Worm (Caenorhabditis elegans) whole organism, mixed stage, embryonic: ENCODE measurements around the gene egl-5.

Source experiments
- M03D4.4 ChIP-seq: sonication (generic microtip); optimal IDR thresholded peaks from 2 replicates; lab custom pipeline; 2017; ENCODE audit warnings: mild to moderate bottlenecking, missing genetic modification characterization, missing compliant biosample characterization
- bed-3 ChIP-seq: fragments of 200-800 bp; sonication (Bioruptor generic); optimal IDR thresholded peaks from 3 replicates; lab custom pipeline; 2018; ENCODE audit warnings: mild to moderate bottlenecking, missing genetic modification characterization, moderate library complexity, missing compliant biosample characterization
- blmp-1 ChIP-seq: fragments of 150-350 bp; optimal IDR thresholded peaks from 2 replicates; lab custom pipeline; 2014; ENCODE audit warnings: missing biosample characterization, missing genetic modification characterization
- ceh-39 ChIP-seq: fragments of 150-350 bp; optimal IDR thresholded peaks from 2 replicates; lab custom pipeline; 2014; ENCODE audit warnings: missing biosample characterization, missing genetic modification characterization
- ceh-83 ChIP-seq: fragments of 200-800 bp; sonication (Bioruptor generic); optimal IDR thresholded peaks from 2 replicates; lab custom pipeline; 2018; ENCODE audit warnings: mild to moderate bottlenecking, missing genetic modification characterization, missing compliant biosample characterization
- ces-1 ChIP-seq: fragments of 150-350 bp; optimal IDR thresholded peaks from 2 replicates; lab custom pipeline; 2014; ENCODE audit warnings: missing biosample characterization, missing genetic modification reagents, missing genetic modification characterization
- cnd-1 ChIP-seq: fragments of 200-800 bp; sonication (Bioruptor generic); optimal IDR thresholded peaks from 2 replicates; lab custom pipeline; 2018; ENCODE audit warnings: mild to moderate bottlenecking, missing genetic modification characterization, missing compliant biosample characterization
- drap-1 ChIP-seq: fragments of 200-800 bp; sonication (Bioruptor generic); optimal IDR thresholded peaks from 3 replicates; lab custom pipeline; 2018; ENCODE audit warnings: mild to moderate bottlenecking, missing genetic modification characterization, missing compliant biosample characterization
- elt-3 ChIP-seq: fragments of 150-350 bp; optimal IDR thresholded peaks from 2 replicates; lab custom pipeline; 2014; ENCODE audit warnings: missing biosample characterization, missing genetic modification characterization
- flh-1 ChIP-seq: fragments of 200-800 bp; sonication (Bioruptor generic); optimal IDR thresholded peaks from 2 replicates; lab custom pipeline; 2018; ENCODE audit warnings: mild to moderate bottlenecking, missing genetic modification characterization, moderate library complexity, missing compliant biosample characterization
- ham-2 ChIP-seq: fragments of 200-800 bp; sonication (Bioruptor generic); optimal IDR thresholded peaks from 2 replicates; lab custom pipeline; 2018; ENCODE audit warnings: mild to moderate bottlenecking, missing genetic modification characterization, missing compliant biosample characterization
- hlh-1 ChIP-seq: fragments of 150-350 bp; optimal IDR thresholded peaks from 2 replicates; lab custom pipeline; 2014; ENCODE audit warnings: missing biosample characterization, missing genetic modification reagents, missing genetic modification characterization
- lin-13 ChIP-seq: fragments of 150-350 bp; optimal IDR thresholded peaks from 2 replicates; lab custom pipeline; 2014; ENCODE audit warnings: missing biosample characterization, missing genetic modification characterization
- lin-32 ChIP-seq: fragments of 200-800 bp; sonication (Bioruptor generic); optimal IDR thresholded peaks from 2 replicates; lab custom pipeline; 2018; ENCODE audit warnings: mild to moderate bottlenecking, missing genetic modification characterization, missing compliant biosample characterization
- lsy-2 ChIP-seq: fragments of 150-350 bp; optimal IDR thresholded peaks from 2 replicates; lab custom pipeline; 2014; ENCODE audit warnings: missing biosample characterization, missing genetic modification characterization
- mab-5 ChIP-seq: fragments of 150-350 bp; optimal IDR thresholded peaks from 2 replicates; lab custom pipeline; 2014; ENCODE audit warnings: missing biosample characterization, missing genetic modification characterization
- mep-1 ChIP-seq: fragments of 150-350 bp; optimal IDR thresholded peaks from 2 replicates; lab custom pipeline; 2017; ENCODE audit warnings: missing biosample characterization, missing genetic modification reagents, missing genetic modification characterization, inconsistent platforms
- mls-2 ChIP-seq: sonication (generic microtip); optimal IDR thresholded peaks from 2 replicates; lab custom pipeline; 2016; ENCODE audit warnings: mild to moderate bottlenecking, missing genetic modification characterization, moderate library complexity, missing compliant biosample characterization
- nhr-12 ChIP-seq: fragments of 150-350 bp; optimal IDR thresholded peaks from 2 replicates; lab custom pipeline; 2014; ENCODE audit warnings: missing biosample characterization, missing genetic modification characterization
- nhr-2 ChIP-seq: fragments of 150-350 bp; optimal IDR thresholded peaks from 2 replicates; lab custom pipeline; 2014; ENCODE audit warnings: missing biosample characterization, missing genetic modification characterization
- nhr-237 ChIP-seq: fragments of 150-350 bp; optimal IDR thresholded peaks from 2 replicates; lab custom pipeline; 2014; ENCODE audit warnings: missing biosample characterization, missing genetic modification characterization
- nhr-76 ChIP-seq: sonication (generic microtip); optimal IDR thresholded peaks from 2 replicates; lab custom pipeline; 2017; ENCODE audit warnings: missing biosample characterization, missing genetic modification characterization
- pha-4 ChIP-seq: fragments of 150-350 bp; optimal IDR thresholded peaks from 2 replicates; lab custom pipeline; 2018; ENCODE audit warnings: missing biosample characterization, missing genetic modification reagents, missing genetic modification characterization
- sem-2 ChIP-seq: fragments of 200-800 bp; sonication (Bioruptor generic); optimal IDR thresholded peaks from 2 replicates; lab custom pipeline; 2018; ENCODE audit warnings: mild to moderate bottlenecking, missing genetic modification characterization, missing compliant biosample characterization
- snpc-4 ChIP-seq: fragments of 150-350 bp; optimal IDR thresholded peaks from 2 replicates; lab custom pipeline; 2014; ENCODE audit warnings: missing biosample characterization, missing genetic modification characterization
- tbx-8 ChIP-seq: fragments of 200-800 bp; sonication (Bioruptor generic); optimal IDR thresholded peaks from 2 replicates; lab custom pipeline; 2018; ENCODE audit warnings: mild to moderate bottlenecking, missing genetic modification characterization, moderate library complexity, missing compliant biosample characterization
- unc-120 ChIP-seq: sonication (generic microtip); optimal IDR thresholded peaks from 2 replicates; lab custom pipeline; 2017; ENCODE audit warnings: missing genetic modification characterization, missing compliant biosample characterization; ENCODE audit not compliant: poor library complexity, severe bottlenecking
- unc-39 ChIP-seq: fragments of 150-350 bp; optimal IDR thresholded peaks from 2 replicates; lab custom pipeline; 2014; ENCODE audit warnings: missing biosample characterization, missing genetic modification characterization
- ztf-11 ChIP-seq: fragments of 150-350 bp; optimal IDR thresholded peaks from 2 replicates; lab custom pipeline; 2014; ENCODE audit warnings: missing biosample characterization, missing genetic modification characterization

egl-5 gene

DNA sequence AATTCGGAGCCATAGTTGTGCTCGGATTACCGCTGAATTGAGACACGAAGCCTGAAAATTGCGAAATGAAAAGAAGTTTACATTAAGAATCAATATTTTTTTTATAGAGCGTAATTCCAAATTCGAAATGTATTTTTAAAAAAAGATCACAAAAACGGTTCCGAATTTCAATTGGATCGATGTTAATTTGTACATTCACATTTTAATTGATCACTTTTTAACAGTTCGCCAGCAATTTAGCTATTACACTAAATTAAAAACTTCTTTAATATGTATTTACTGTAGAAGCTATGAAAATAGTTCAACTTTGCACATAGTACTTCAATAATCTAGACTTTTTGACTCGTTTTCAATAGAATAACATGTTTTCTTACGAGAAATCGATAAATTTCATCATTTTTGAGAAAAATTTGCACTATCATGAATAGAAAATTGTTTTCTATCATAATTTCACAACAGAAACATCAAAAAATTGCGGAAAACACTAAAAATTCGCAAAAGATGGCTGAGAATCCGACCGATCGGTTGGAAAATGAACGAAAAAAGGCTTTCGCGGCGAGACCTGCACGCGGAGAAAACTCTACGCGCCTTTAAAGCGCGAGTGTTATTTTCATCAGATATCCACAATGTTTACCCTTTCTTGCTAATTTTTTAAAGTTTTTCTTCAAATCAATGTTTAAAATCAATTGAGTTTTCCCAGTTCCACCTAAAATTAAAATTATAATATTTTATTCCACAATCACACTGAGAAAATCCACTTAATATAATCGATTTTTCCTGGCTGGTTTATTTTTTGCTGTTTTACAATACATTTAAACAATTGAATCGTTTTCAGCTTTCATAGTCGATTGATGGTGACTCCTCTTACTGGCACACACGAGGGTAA, 14.6 kb downstream of the egl-5 start, which contains the start of the genes egl-45 and kcmf-1:
Gene egl-45 (minus strand): TSS at position 51 of the 886 bp plus-strand sequence.
Gene kcmf-1 (plus strand): TSS at position 836 of the 886 bp plus-strand sequence.
- TF ChIP-seq unc-39 (tag; lab: Kevin White, UChicago) (no peak), nhr-76 (tag; lab: Kevin White, UChicago) (no peak), tbx-8 (GFP tag; lab: Kevin White, UChicago) (no peak), hlh-1 (tag; lab: Kevin White, UChicago) (peak; percentile 13), elt-3 (tag; lab: Kevin White, UChicago) (no peak), bed-3 (no peak), unc-120 (peak; percentile 66), mep-1 (tag; lab: Kevin White, UChicago) (peak; percentile 44), lsy-2 (tag; lab: Kevin White, UChicago) (peak; percentile 36)

DNA sequence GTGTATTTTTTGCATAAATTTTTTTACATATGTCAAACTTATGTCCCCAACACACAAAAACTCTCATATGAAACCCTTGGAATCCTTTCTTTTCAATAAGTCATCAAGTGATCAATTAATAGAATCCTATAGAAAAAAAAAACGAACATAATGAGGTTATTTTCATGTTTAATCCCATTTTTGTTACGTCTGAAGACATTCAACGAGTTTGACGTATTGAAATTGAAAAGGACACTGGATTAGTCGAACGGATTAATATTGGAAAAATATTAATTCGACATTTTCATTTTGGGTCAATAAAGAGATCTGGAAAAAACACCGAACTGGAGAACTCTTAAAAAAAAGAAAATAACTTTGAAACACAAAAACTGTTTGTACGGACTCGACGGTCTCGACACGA, 18.3 kb downstream of the egl-5 start:
- TF ChIP-seq elt-3 (tag; lab: Kevin White, UChicago) (no peak), hlh-1 (tag; lab: Kevin White, UChicago) (no peak)

DNA sequence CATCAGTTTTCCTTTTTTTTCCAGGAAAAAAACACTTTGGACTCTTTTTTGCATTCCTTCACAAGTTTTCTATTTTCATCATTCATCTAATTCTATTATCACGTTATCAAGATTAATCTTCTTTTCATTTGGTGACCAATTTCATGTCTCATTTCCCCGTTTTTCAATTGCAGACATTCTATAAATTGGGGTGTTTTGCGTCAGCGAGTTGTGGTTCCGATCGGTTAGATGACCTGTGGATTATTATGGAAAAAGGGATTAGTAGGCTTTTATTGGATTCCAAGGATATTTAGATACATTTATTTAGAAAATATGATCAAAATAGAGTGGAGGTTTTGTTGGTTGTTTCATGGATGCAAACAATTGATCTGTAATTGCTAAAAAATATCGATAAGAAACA, 20.7 kb downstream of the egl-5 start:
- TF ChIP-seq blmp-1 (tag; lab: Kevin White, UChicago), result no peak
- TF ChIP-seq tbx-8 (GFP tag; lab: Kevin White, UChicago), result no peak
- TF ChIP-seq nhr-76 (tag; lab: Kevin White, UChicago), result no peak
- no peak for TF ChIP-seq hlh-1 (tag; lab: Kevin White, UChicago)
- TF ChIP-seq nhr-12, result no peak
- no peak for TF ChIP-seq mep-1 (tag; lab: Kevin White, UChicago)
- no peak for TF ChIP-seq nhr-237 (tag; lab: Kevin White, UChicago)
- no peak for TF ChIP-seq snpc-4 (tag; lab: Kevin White, UChicago)
- TF ChIP-seq lin-32, result no peak
- TF ChIP-seq ceh-39 (tag; lab: Kevin White, UChicago), result no peak
- no peak for TF ChIP-seq lin-13 (tag; lab: Kevin White, UChicago)
- TF ChIP-seq mab-5 (tag; lab: Kevin White, UChicago), result no peak
- no peak for TF ChIP-seq mls-2 (tag; lab: Kevin White, UChicago)
- no peak for TF ChIP-seq nhr-2 (tag; lab: Kevin White, UChicago)
- TF ChIP-seq ceh-83, result no peak
- TF ChIP-seq pha-4 (tag; lab: Kevin White, UChicago), result no peak
- TF ChIP-seq ztf-11 (tag; lab: Kevin White, UChicago), result no peak
- no peak for TF ChIP-seq flh-1 (GFP tag; lab: Kevin White, UChicago)
- TF ChIP-seq, all 35 proteins: peak for 0

DNA sequence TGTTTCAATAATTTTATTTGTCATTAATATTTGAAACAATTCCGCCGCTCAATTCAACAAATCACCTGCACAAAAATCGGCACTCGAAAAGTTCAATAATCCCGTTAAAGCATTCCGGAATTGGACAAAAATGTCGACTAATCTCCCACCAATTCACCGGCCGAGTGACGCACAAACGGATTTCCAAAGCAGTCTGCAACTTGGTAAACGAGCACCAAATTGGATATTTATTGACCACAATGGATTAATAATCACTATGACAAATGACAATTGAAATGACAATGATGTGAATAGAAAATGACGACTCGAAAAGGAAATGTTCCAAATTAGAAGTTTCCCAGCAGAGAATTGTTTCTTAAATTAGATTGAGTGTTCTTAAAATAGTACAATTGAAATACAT, 21.5 kb downstream of the egl-5 start:
- TF ChIP-seq unc-120, result no peak
- no peak for TF ChIP-seq hlh-1 (tag; lab: Kevin White, UChicago)
- no peak for TF ChIP-seq nhr-76 (tag; lab: Kevin White, UChicago)
- TF ChIP-seq nhr-12, result no peak
- no peak for TF ChIP-seq pha-4 (tag; lab: Kevin White, UChicago)
- TF ChIP-seq nhr-2 (tag; lab: Kevin White, UChicago), result no peak
- TF ChIP-seq ztf-11 (tag; lab: Kevin White, UChicago), result no peak
- TF ChIP-seq M03D4.4 (tag; lab: Kevin White, UChicago), result no peak
- TF ChIP-seq lin-13 (tag; lab: Kevin White, UChicago), result no peak
- no peak for TF ChIP-seq ces-1 (GFP tag; lab: Kevin White, UChicago)
- TF ChIP-seq drap-1 (GFP tag; lab: Kevin White, UChicago), result no peak
- TF ChIP-seq lsy-2 (tag; lab: Kevin White, UChicago), result no peak
- TF ChIP-seq cnd-1 (tag; lab: Kevin White, UChicago), result no peak
- no peak for TF ChIP-seq nhr-237 (tag; lab: Kevin White, UChicago)
- TF ChIP-seq, all 35 proteins: peak for 0

DNA sequence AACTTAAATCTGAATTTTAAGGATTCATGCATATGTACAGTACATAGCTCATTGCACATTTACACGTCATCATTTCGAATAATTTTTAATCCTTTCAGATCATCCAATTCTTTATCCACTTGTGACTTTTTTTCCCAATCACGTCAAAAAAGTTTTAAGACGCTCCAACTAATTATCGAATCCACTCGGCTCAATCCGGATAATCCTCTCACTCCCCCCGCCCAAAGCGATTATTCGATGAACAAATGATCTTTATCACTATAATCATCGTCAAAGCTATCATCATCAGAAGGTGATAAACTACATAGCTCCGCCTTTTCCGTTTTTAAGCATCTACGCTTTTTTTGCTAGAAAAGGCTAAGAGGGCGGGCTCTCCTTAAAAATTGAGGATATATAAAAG, 23.4 kb downstream of the egl-5 start:
- TF ChIP-seq ceh-39 (tag; lab: Kevin White, UChicago) (no peak), ham-2 (GFP tag; lab: Kevin White, UChicago) (no peak), cnd-1 (tag; lab: Kevin White, UChicago) (no peak), sem-2 (GFP tag; lab: Kevin White, UChicago) (no peak), ces-1 (GFP tag; lab: Kevin White, UChicago) (no peak), nhr-76 (tag; lab: Kevin White, UChicago) (no peak), unc-120 (no peak), blmp-1 (tag; lab: Kevin White, UChicago) (no peak), unc-39 (tag; lab: Kevin White, UChicago) (no peak), mls-2 (tag; lab: Kevin White, UChicago) (no peak), elt-3 (tag; lab: Kevin White, UChicago) (no peak)
